Worm (Caenorhabditis elegans): ENCODE data around the gene C52G5.2.

C52G5.2 gene

DNA sequence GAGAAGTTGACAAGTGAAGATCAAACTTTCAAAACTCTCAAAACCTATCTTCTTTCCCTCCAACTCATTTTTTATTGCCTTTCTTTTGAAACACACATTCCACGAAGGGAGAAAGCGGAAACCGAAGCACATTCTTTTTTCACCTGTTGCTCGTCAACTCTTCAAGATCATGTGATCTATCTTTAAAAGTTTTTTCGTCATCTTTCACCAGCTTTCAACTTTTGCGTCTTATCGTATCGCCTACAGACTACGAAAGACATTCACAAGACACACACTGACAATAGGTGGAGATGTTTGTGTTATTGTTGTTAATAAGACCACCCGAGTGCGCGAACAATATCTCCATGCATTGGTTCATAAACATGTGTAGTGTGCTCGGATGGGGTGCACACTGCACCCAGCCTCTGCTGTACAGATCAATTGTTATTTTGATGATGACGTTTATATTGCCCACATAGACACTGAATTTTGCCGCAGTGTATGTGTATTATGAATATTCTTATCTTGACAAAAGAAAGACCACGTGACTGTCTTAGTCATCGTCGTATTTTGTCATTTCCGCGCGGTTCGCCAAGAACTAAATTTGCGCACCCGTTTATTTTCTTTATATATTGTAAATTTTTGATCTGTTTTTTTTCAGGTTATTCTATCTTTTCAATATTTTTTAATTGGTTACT lies 30.7 kb downstream of the C52G5.2 start (continued):
- peak; percentile 4 for TF ChIP-seq attf-5 (GFP tag; optimal IDR thresholded peaks at IDR 0.05)
- TF ChIP-seq lsl-1 (GFP tag; optimal IDR thresholded peaks at IDR 0.05) = no peak
- TF ChIP-seq snpc-1.3 (tag; optimal IDR thresholded peaks at IDR 0.05; ENCODE audit: insufficient read depth) = no peak
- TF ChIP-seq nhr-80 (tag; optimal IDR thresholded peaks at IDR 0.05) = peak; percentile 72
- TF ChIP-seq F33H1.4 (GFP tag; IDR thresholded peaks at IDR 0.05) = no peak
- TF ChIP-seq lin-35 (GFP tag; optimal IDR thresholded peaks at IDR 0.05) = peak in 1 of 3 experiments; percentile 25

DNA sequence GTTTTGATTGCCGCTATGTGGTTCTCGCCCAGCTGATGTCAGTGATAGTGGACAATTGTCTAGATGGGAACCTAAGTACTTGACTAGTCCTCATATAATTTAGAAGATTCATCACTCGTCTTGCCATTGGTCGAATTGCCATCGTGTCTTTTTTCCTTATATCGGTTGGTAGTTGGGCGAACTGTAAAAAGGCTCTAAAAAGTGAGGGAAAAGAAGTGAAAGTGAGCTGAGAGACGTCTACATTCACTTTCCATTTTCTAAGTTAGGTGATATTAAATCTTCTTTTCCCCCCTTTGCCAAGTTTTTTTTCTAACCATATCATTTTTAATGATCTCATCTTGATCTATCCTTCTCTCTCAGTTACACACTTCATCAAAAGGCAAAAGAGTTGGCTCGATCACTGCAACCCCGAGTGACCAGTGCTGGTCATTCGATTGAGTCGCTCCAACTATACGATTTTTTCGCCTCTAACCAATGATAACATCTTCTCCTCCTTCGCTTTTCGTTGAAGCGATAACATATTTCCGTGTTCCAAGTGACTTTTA lies 31.8 kb downstream of the C52G5.2 start:
- TF ChIP-seq nhr-80 (tag; optimal IDR thresholded peaks at IDR 0.05) (peak; percentile 53), madf-8 (GFP tag; conservative IDR thresholded peaks at IDR 0.05) (no peak), F49E8.2 (tag; optimal IDR thresholded peaks at IDR 0.05; ENCODE audit: insufficient read depth) (no peak), Y67H2A.10 (GFP tag; conservative IDR thresholded peaks at IDR 0.05) (no peak), hlh-12 (tag; optimal IDR thresholded peaks at IDR 0.05) (no peak), dpl-1 (GFP tag; optimal IDR thresholded peaks at IDR 0.05) (no peak)

DNA sequence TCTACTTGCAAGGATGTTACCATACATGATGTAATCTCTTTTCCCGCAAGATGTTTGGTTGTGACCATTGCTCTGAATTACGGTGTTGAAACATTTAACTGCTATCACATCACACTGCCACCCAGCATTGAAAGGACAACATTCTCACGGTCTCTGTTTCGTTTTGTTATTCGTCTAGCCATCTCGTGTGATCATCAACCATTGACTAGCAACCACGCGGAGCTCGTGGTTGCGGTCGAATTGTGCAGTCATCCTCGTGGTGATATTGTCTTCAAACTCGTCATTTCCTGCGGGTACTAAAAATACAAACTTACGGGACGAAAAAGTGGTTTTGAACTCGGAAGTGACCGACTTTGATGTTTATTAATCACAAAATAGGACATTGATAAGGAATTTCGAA lies 32.5 kb downstream of the C52G5.2 start:
- TF ChIP-seq attf-6 (GFP tag; IDR thresholded peaks at IDR 0.05) (no peak), ekl-4 (GFP tag; IDR thresholded peaks at IDR 0.05) (0 out of 2 replicates have a peak, but pooled peaks have one; percentile 11), ets-4 (GFP tag; optimal IDR thresholded peaks at IDR 0.05) (no peak), cebp-1 (GFP tag; IDR thresholded peaks at IDR 0.05) (peak; percentile 52; the same call in 1 of the 2 replicates), cebp-1 (tag; optimal IDR thresholded peaks at IDR 0.05) (peak; percentile 60), K12H6.12 (tag; optimal IDR thresholded peaks at IDR 0.05) (no peak), unc-130 (GFP tag; optimal IDR thresholded peaks at IDR 0.05) (no peak)

DNA sequence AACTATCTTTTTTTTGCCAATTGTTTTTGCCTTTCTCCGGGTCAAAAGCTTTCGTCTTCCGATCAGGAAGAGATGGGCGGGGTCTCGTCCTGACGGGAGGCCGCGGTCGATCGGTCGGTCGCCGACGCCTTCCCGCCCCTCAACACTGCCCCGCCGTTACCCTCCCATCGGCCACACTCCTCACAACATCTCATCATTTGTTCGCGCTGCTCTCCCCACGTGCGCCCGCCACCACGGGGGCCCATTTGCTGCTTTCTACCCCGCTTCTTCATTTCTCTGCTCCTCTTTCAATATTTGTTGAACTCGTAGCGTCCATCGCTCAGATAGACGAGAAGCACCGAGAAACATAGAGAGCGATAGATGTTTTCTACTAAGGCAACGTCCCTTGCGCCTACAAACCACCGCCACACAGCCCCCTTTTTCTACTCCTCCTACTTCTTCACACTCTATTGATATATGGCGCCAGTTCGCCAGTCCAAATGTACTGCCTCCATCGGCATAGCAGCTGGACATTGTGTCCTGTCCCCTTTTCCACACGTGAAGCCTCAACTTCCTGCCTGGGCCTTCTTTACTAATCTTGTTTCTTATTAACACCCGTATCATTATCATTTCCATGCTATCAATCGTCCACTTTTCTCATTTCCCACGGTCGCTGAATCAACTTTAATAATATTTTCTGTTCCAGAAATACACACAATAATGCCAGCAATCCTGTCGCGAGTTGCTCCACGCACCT lies 33.9 kb downstream of the C52G5.2 start, which contains the start of gene bcat-1:
Gene bcat-1 (plus strand): TSS at position 686 of the 736 bp plus-strand sequence.
- TF ChIP-seq dox-1 (GFP tag; IDR thresholded peaks at IDR 0.05) (peak; percentile 57; the same call in 1 of the 2 replicates), somi-1 (GFP tag; optimal IDR thresholded peaks at IDR 0.05) (peak; percentile 16), chd-7 (tag; optimal IDR thresholded peaks at IDR 0.05) (peak; percentile 49), dpff-1 (tag; optimal IDR thresholded peaks at IDR 0.05) (no peak), zfh-2 (GFP tag; conservative IDR thresholded peaks at IDR 0.05) (peak; percentile 99), ztf-18 (tag; optimal IDR thresholded peaks at IDR 0.05) (peak; percentile 40), lin-54 (GFP tag; optimal IDR thresholded peaks at IDR 0.05) (peak; percentile 17), rpc-1 (optimal IDR thresholded peaks at IDR 0.05) (no peak), rpc-1 (tag; optimal IDR thresholded peaks at IDR 0.05) (no peak), let-607 (tag; optimal IDR thresholded peaks at IDR 0.05) (peak in 1 of 2 experiments; percentile 2), F33H1.4 (GFP tag; IDR thresholded peaks at IDR 0.05) (no peak), aptf-3 (GFP tag; IDR thresholded peaks at IDR 0.05) (no peak), F52B5.7 (tag; optimal IDR thresholded peaks at IDR 0.05) (peak; percentile 11), tbx-9 (tag; optimal IDR thresholded peaks at IDR 0.05; ENCODE audit: borderline replicate concordance) (no peak), ets-4 (GFP tag; optimal IDR thresholded peaks at IDR 0.05) (peak; percentile 33), F57A8.1 (GFP tag; optimal IDR thresholded peaks at IDR 0.05) (no peak), attf-5 (GFP tag; optimal IDR thresholded peaks at IDR 0.05) (peak; percentile 58), hsf-1 (GFP tag; IDR thresholded peaks at IDR 0.05) (0 out of 2 replicates have a peak, but pooled peaks have one; percentile 36), F57C9.4 (tag; optimal IDR thresholded peaks at IDR 0.05) (no peak), repo-1 (tag; optimal IDR thresholded peaks at IDR 0.05) (peak; percentile 36), ztf-25 (GFP tag; IDR thresholded peaks at IDR 0.05) (no peak), mel-28 (tag; optimal IDR thresholded peaks at IDR 0.05; ENCODE audit: borderline replicate concordance) (no peak), atf-7 (tag; optimal IDR thresholded peaks at IDR 0.05) (peak; percentile 2), snpc-1.3 (tag; optimal IDR thresholded peaks at IDR 0.05; ENCODE audit: insufficient read depth) (no peak), pha-4 (tag; optimal IDR thresholded peaks at IDR 0.05) (no peak), K11D2.4 (GFP tag; IDR thresholded peaks at IDR 0.05) (peak; percentile 47; the same call in 1 of the 2 replicates)
